Fruit fly (Drosophila melanogaster): ENCODE measurements around the gene CG5235.
A peak's percentile ranks its signal among the peaks of the same experiment; 100 is the strongest.

The CG5235 gene

DNA sequence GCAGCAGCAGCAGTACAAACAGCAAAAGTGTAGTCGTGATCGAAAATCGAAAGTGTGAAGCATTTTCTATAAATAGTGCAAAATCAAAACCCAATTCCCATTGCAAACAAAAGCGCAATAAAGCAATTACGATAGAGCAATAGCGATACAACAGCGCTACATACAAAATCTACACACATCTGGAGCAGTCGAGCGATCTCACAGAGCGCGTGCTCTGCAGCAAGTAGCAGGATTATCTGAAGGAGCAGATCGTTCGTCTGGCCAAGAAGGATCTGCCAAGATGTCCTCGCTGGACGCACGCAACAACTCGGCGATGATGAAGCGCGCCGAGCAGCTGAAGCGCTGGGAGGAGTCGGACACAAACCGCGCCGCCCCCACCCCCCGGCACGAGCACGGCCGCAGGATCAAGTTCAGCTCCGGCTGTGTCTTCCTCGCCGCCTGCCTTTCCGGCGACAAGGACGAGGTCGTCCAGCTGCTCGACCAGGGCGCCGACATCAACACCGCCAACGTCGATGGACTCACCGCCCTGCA is 37.1 kb downstream of the CG5235 start:
- TF ChIP-seq Ets98B (GFP tag; IDR thresholded peaks at IDR 0.05) (no peak), CG15710 (tag; optimal IDR thresholded peaks at IDR 0.05) (no peak), rn (GFP tag; IDR thresholded peaks at IDR 0.05) (no peak), CG10348 (GFP tag; IDR thresholded peaks at IDR 0.05) (no peak)

dm6 chr3L:16052145-16053025 is 37.8 kb downstream of the CG5235 start:
- TF ChIP-seq CG14655 (GFP tag; optimal IDR thresholded peaks at IDR 0.05) (peak; percentile 13), CG9948 (tag; optimal IDR thresholded peaks at IDR 0.05) (no peak), CG13204 (GFP tag; optimal IDR thresholded peaks at IDR 0.05) (peak; percentile 8), Snoo (tag; optimal IDR thresholded peaks at IDR 0.05) (no peak), D1 (tag; optimal IDR thresholded peaks at IDR 0.05) (peak; percentile 8), Pif1A (GFP tag; optimal IDR thresholded peaks at IDR 0.05) (peak; percentile 50), fd96Ca (GFP tag; IDR thresholded peaks at IDR 0.05) (peak; percentile 21; the same call in 1 of the 3 replicates), Pif1B (GFP tag; optimal IDR thresholded peaks at IDR 0.05) (peak; percentile 45), gl (tag; optimal IDR thresholded peaks at IDR 0.05) (peak; percentile 45), rn (GFP tag; IDR thresholded peaks at IDR 0.05) (no peak), EcR (GFP tag; optimal IDR thresholded peaks at IDR 0.05) (peak; percentile 33), Ets98B (GFP tag; IDR thresholded peaks at IDR 0.05) (0 out of 2 replicates have a peak, but pooled peaks have one; percentile 12), CG15710 (tag; optimal IDR thresholded peaks at IDR 0.05) (no peak), CG8301 (tag; optimal IDR thresholded peaks at IDR 0.05) (peak; percentile 13), CG17806 (tag; optimal IDR thresholded peaks at IDR 0.05) (no peak), CG8159 (tag; optimal IDR thresholded peaks at IDR 0.05) (peak; percentile 25), CG10348 (GFP tag; IDR thresholded peaks at IDR 0.05) (no peak), CG34367 (tag; optimal IDR thresholded peaks at IDR 0.05) (no peak), CG32121 (GFP tag; IDR thresholded peaks at IDR 0.05) (no peak), CG12605 (GFP tag; IDR thresholded peaks at IDR 0.05) (no peak), CG4496 (GFP tag; IDR thresholded peaks at IDR 0.05) (0 out of 3 replicates have a peak, but pooled peaks have one; percentile 13)

DNA sequence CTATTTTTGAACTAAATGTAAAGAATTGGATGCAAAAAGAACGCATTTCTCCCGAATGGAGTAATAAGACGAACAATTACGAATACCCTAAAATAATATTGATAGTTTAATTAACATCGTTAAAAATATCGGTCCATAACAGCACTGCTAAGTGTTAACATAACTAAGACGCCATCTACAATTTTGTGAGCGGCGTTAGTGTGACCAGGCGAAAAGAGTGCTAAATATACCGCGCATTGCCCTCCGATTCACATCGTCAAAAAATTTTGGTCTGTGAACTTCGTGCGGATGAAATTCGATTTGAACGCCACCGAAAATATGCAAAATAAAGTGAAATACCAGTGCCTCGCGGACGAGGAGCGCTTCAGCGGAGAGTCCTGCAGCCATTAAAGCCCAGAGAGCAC is 38.5 kb downstream of the CG5235 start, which contains the start of gene Mbs:
TSS of gene Mbs (plus strand) at position 241 of the 404 bp plus-strand sequence.
- no peak for TF ChIP-seq rn (GFP tag; IDR thresholded peaks at IDR 0.05)
- peak; percentile 1 for TF ChIP-seq Snoo (tag; optimal IDR thresholded peaks at IDR 0.05)
- no peak for TF ChIP-seq EcR (GFP tag; optimal IDR thresholded peaks at IDR 0.05)
- no peak for TF ChIP-seq CG8301 (tag; optimal IDR thresholded peaks at IDR 0.05)
- TF ChIP-seq Pif1A (GFP tag; optimal IDR thresholded peaks at IDR 0.05) = no peak
- no peak for TF ChIP-seq CG9948 (tag; optimal IDR thresholded peaks at IDR 0.05)
- TF ChIP-seq CG12605 (GFP tag; IDR thresholded peaks at IDR 0.05) = no peak
- peak; percentile 10 for TF ChIP-seq CG15710 (tag; optimal IDR thresholded peaks at IDR 0.05)
- TF ChIP-seq CG14655 (GFP tag; optimal IDR thresholded peaks at IDR 0.05) = no peak
- no peak for TF ChIP-seq CG17806 (tag; optimal IDR thresholded peaks at IDR 0.05)
- TF ChIP-seq gl (tag; optimal IDR thresholded peaks at IDR 0.05) = no peak
- no peak for TF ChIP-seq CG32121 (GFP tag; IDR thresholded peaks at IDR 0.05)
- TF ChIP-seq Ets98B (GFP tag; IDR thresholded peaks at IDR 0.05) = peak; percentile 36; the same call in 1 of the 2 replicates
- no peak for TF ChIP-seq CG13204 (GFP tag; optimal IDR thresholded peaks at IDR 0.05)
- no peak for TF ChIP-seq D1 (tag; optimal IDR thresholded peaks at IDR 0.05)
- no peak for TF ChIP-seq CG4496 (GFP tag; IDR thresholded peaks at IDR 0.05)
- TF ChIP-seq Pif1B (GFP tag; optimal IDR thresholded peaks at IDR 0.05) = no peak
- TF ChIP-seq CG10348 (GFP tag; IDR thresholded peaks at IDR 0.05) = no peak
- TF ChIP-seq fd96Ca (GFP tag; IDR thresholded peaks at IDR 0.05) = no peak
- no peak for TF ChIP-seq CG8159 (tag; optimal IDR thresholded peaks at IDR 0.05)
- no peak for TF ChIP-seq CG34367 (tag; optimal IDR thresholded peaks at IDR 0.05)

DNA sequence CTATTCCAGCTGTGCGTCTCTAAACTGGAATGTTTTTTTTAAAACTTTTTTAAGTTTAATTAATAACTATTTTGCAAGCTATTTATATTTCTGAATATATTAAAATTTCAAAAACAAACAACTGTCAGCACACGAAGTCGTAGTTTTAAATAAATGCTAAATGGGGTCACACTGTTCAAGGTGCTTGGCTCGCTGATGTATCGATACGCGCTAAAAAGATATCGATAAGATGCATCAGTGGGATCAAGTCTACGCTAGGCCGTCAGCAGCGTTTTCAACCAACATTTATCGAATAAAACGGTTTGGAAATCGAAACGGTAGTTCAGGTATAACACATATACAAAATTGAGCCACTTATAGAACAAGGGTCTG is 39.3 kb downstream of the CG5235 start, which contains the start of gene Diap1:
TSS of gene Diap1 (minus strand) at position 148 of the 372 bp plus-strand sequence.
- TF ChIP-seq CG14655 (GFP tag; optimal IDR thresholded peaks at IDR 0.05) (no peak), CG4496 (GFP tag; IDR thresholded peaks at IDR 0.05) (peak; percentile 12; the same call in 1 of the 3 replicates), CG12605 (GFP tag; IDR thresholded peaks at IDR 0.05) (no peak)

DNA sequence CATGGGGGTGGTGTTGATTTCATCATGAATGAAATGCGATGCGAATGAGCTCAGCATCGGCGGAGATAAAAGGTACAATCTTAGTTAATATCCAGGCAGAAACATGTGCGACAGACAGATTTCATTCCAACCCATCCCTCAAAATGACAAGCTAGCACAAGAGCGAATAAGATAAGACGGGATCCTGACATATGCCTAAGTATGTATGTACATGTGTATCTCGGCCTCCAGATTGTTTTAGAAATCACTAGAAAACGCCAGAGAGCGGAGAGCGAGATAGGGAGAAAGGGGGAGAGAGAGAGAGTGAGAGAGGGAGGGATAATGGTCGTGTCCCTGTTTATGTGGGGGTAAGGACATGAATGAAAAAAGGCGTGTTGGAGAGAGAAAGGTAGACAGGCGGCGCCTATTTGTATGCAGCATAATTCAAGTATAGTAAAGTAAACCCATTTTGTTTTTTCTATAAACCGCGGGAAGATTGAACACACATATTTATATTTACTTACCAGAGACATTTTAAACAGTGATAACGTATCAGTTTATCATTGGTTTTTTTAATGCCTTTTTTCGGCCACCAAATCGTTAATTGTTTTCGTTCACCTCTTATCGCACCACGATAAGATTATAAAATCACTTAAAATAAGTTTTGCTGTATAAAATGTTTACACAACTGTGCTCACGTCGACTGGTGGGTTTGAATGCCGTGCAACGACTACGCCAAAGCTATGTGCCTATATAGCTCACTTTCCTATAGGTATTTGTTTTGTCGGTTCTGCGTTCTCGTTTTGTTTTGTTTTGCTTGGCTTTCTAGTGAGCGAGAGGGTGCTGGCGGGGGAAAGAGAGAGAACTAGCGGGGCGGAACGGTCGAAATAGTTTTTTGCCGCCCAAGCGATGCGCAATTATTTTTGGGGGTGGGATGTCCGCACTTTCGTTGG is 40.0 kb downstream of the CG5235 start:
- TF ChIP-seq CG34367 (tag; optimal IDR thresholded peaks at IDR 0.05) (no peak), CG14655 (GFP tag; optimal IDR thresholded peaks at IDR 0.05) (peak; percentile 42), CG13204 (GFP tag; optimal IDR thresholded peaks at IDR 0.05) (peak; percentile 20), Ets98B (GFP tag; IDR thresholded peaks at IDR 0.05) (peak; percentile 57), Pif1A (GFP tag; optimal IDR thresholded peaks at IDR 0.05) (no peak), D1 (tag; optimal IDR thresholded peaks at IDR 0.05) (no peak), CG4496 (GFP tag; IDR thresholded peaks at IDR 0.05) (peak; percentile 56; the same call in 2 of the 3 replicates), fd96Ca (GFP tag; IDR thresholded peaks at IDR 0.05) (peak; percentile 67; the same call in 2 of the 3 replicates), Snoo (tag; optimal IDR thresholded peaks at IDR 0.05) (no peak), CG8159 (tag; optimal IDR thresholded peaks at IDR 0.05) (no peak), rn (GFP tag; IDR thresholded peaks at IDR 0.05) (peak; percentile 66), CG32121 (GFP tag; IDR thresholded peaks at IDR 0.05) (peak; percentile 64), CG10348 (GFP tag; IDR thresholded peaks at IDR 0.05) (no peak), gl (tag; optimal IDR thresholded peaks at IDR 0.05) (no peak), CG15710 (tag; optimal IDR thresholded peaks at IDR 0.05) (no peak), CG17806 (tag; optimal IDR thresholded peaks at IDR 0.05) (no peak), Pif1B (GFP tag; optimal IDR thresholded peaks at IDR 0.05) (no peak), CG9948 (tag; optimal IDR thresholded peaks at IDR 0.05) (no peak), EcR (GFP tag; optimal IDR thresholded peaks at IDR 0.05) (no peak), CG12605 (GFP tag; IDR thresholded peaks at IDR 0.05) (peak; percentile 65; the same call in 1 of the 2 replicates), CG8301 (tag; optimal IDR thresholded peaks at IDR 0.05) (peak; percentile 39)

Measured in whole organism, pupa.